Fruit fly (Drosophila melanogaster): ENCODE measurements around the gene CG31643.
A peak's percentile ranks its signal among the peaks of the same experiment; 100 is the strongest.

The CG31643 gene

dm6 chr2L:5999247-5999646, 38.7 kb upstream of the CG31643 start, which contains the start of gene Kdm5 (continued):
- TF ChIP-seq Eip74EF (GFP tag; optimal IDR thresholded peaks at IDR 0.05) (no peak), tio (GFP tag; optimal IDR thresholded peaks at IDR 0.05) (no peak), Dref (GFP tag; IDR thresholded peaks at IDR 0.05) (peak; percentile 50; the same call in 1 of the 2 replicates), CG3847 (GFP tag; IDR thresholded peaks at IDR 0.05) (peak; percentile 55), CG11696 (GFP tag; IDR thresholded peaks at IDR 0.05) (no peak), CG15073 (GFP tag; optimal IDR thresholded peaks at IDR 0.05) (no peak), NK7.1 (GFP tag; optimal IDR thresholded peaks at IDR 0.05) (no peak), Atf3 (GFP tag; optimal IDR thresholded peaks at IDR 0.05) (no peak), CG11085 (GFP tag; IDR thresholded peaks at IDR 0.05) (no peak), pita (GFP tag; optimal IDR thresholded peaks at IDR 0.05) (no peak), CG4360 (GFP tag; IDR thresholded peaks at IDR 0.05) (no peak), CG3995 (GFP tag; optimal IDR thresholded peaks at IDR 0.05) (no peak), D19A (tag; optimal IDR thresholded peaks at IDR 0.05) (no peak), CG8388 (GFP tag; optimal IDR thresholded peaks at IDR 0.05) (no peak), CG7357 (GFP tag; IDR thresholded peaks at IDR 0.05) (no peak), hb (GFP tag; IDR thresholded peaks at IDR 0.05; ENCODE audit: partially characterized antibody) (no peak), E2f1 (GFP tag; IDR thresholded peaks at IDR 0.05) (0 out of 2 replicates have a peak, but pooled peaks have one; percentile 26), CG11456 (GFP tag; IDR thresholded peaks at IDR 0.05) (peak; percentile 70; the same call in 2 of the 3 replicates), Asciz (GFP tag; optimal IDR thresholded peaks at IDR 0.05) (no peak), CkIIα-i1 (GFP tag; IDR thresholded peaks at IDR 0.05) (no peak), gt (GFP tag; IDR thresholded peaks at IDR 0.05) (no peak), BEAF-32 (GFP tag; optimal IDR thresholded peaks at IDR 0.05) (peak; percentile 43), D (optimal IDR thresholded peaks at IDR 0.05) (peak; percentile 24), D (GFP tag; optimal IDR thresholded peaks at IDR 0.05) (no peak), wor (GFP tag; IDR thresholded peaks at IDR 0.05) (no peak), jumu (GFP tag; optimal IDR thresholded peaks at IDR 0.05) (peak; percentile 37), eve (GFP tag; optimal IDR thresholded peaks at IDR 0.05) (no peak), gcm (GFP tag; optimal IDR thresholded peaks at IDR 0.05) (no peak), CG16863 (GFP tag; optimal IDR thresholded peaks at IDR 0.05) (no peak), nau (GFP tag; optimal IDR thresholded peaks at IDR 0.05) (no peak), Doc2 (GFP tag; IDR thresholded peaks at IDR 0.05) (no peak), HmgD (GFP tag; optimal IDR thresholded peaks at IDR 0.05) (peak; percentile 62), CG6175 (GFP tag; IDR thresholded peaks at IDR 0.05) (no peak), ap (GFP tag; IDR thresholded peaks at IDR 0.05) (no peak), trh (GFP tag; optimal IDR thresholded peaks at IDR 0.05) (no peak), CG1024 (GFP tag; IDR thresholded peaks at IDR 0.05) (no peak), HHEX (GFP tag; optimal IDR thresholded peaks at IDR 0.05) (no peak), CG14014 (GFP tag; IDR thresholded peaks at IDR 0.05) (0 out of 2 replicates have a peak, but pooled peaks have one; percentile 7), H2.0 (GFP tag; IDR thresholded peaks at IDR 0.05) (no peak), CG3163 (GFP tag; optimal IDR thresholded peaks at IDR 0.05) (no peak), CG15696 (tag; optimal IDR thresholded peaks at IDR 0.05) (no peak), bab2 (GFP tag; optimal IDR thresholded peaks at IDR 0.05) (no peak), CG33213 (GFP tag; optimal IDR thresholded peaks at IDR 0.05) (peak; percentile 64), Lpt (GFP tag; optimal IDR thresholded peaks at IDR 0.05) (no peak), Dbx (GFP tag; IDR thresholded peaks at IDR 0.05) (peak; percentile 58; the same call in 2 of the 3 replicates), danr (GFP tag; IDR thresholded peaks at IDR 0.05) (peak; percentile 29; the same call in 1 of the 2 replicates), crp (GFP tag; optimal IDR thresholded peaks at IDR 0.05) (peak in 1 of 2 experiments; percentile 12), sna (GFP tag; IDR thresholded peaks at IDR 0.05; ENCODE audit: partially characterized antibody) (no peak), chif (GFP tag; optimal IDR thresholded peaks at IDR 0.05) (no peak), Dek (tag; optimal IDR thresholded peaks at IDR 0.05) (no peak), sob (GFP tag; IDR thresholded peaks at IDR 0.05) (peak; percentile 49; the same call in 1 of the 2 replicates), CG9876 (GFP tag; optimal IDR thresholded peaks at IDR 0.05) (peak; percentile 16)

All from whole organism, embryonic.